Worm (Caenorhabditis elegans) whole organism, L2 larva: ENCODE measurements around the gene scl-8.

Source experiments
- Y55F3AM.14 ChIP-seq: fragments of 200-800 bp; sonication (Bioruptor generic); optimal IDR thresholded peaks from 2 replicates; lab custom pipeline; 2018; ENCODE audit warnings: mild to moderate bottlenecking, missing genetic modification characterization, missing compliant biosample characterization
- ceh-16 ChIP-seq: fragments of 150-350 bp; optimal IDR thresholded peaks from 2 replicates; lab custom pipeline; 2014; ENCODE audit warnings: missing biosample characterization, missing genetic modification characterization
- elt-1 ChIP-seq: fragments of 150-350 bp; optimal IDR thresholded peaks from 2 replicates; lab custom pipeline; 2014; ENCODE audit warnings: missing biosample characterization, missing genetic modification characterization
- elt-3 ChIP-seq: sonication (generic microtip); optimal IDR thresholded peaks from 2 replicates; lab custom pipeline; 2017; ENCODE audit warnings: missing biosample characterization, missing genetic modification characterization
- lsy-2 ChIP-seq, 2 experiments: fragments of 150-350 bp in 1 of 2; sonication (generic microtip) in 1 of 2; optimal IDR thresholded peaks; 2 replicates each; lab custom pipeline; 2014 to 2017; ENCODE audit warnings: missing biosample characterization in 2 of 2, missing genetic modification characterization in 2 of 2
- mdl-1 ChIP-seq, 2 experiments: fragments of 150-350 bp in 1 of 2; sonication (generic microtip) in 1 of 2; optimal IDR thresholded peaks; 2 replicates each; lab custom pipeline; 2017; ENCODE audit warnings: missing biosample characterization in 2 of 2, missing genetic modification characterization in 2 of 2
- nhr-237 ChIP-seq: fragments of 150-350 bp; optimal IDR thresholded peaks from 2 replicates; lab custom pipeline; 2014; ENCODE audit warnings: missing biosample characterization, missing genetic modification characterization
- snpc-4 ChIP-seq: fragments of 150-350 bp; optimal IDR thresholded peaks from 2 replicates; lab custom pipeline; 2014; ENCODE audit warnings: missing biosample characterization, missing genetic modification characterization
- unc-39 ChIP-seq: fragments of 150-350 bp; optimal IDR thresholded peaks from 2 replicates; lab custom pipeline; 2014; ENCODE audit warnings: missing biosample characterization, missing genetic modification characterization
- unc-62 ChIP-seq: fragments of 150-350 bp; optimal IDR thresholded peaks from 2 replicates; lab custom pipeline; 2014; ENCODE audit warnings: missing biosample characterization, missing genetic modification reagents, missing genetic modification characterization
- ztf-11 ChIP-seq: sonication (generic microtip); optimal IDR thresholded peaks from 2 replicates; lab custom pipeline; 2017; ENCODE audit warnings: missing biosample characterization, missing genetic modification characterization

DNA sequence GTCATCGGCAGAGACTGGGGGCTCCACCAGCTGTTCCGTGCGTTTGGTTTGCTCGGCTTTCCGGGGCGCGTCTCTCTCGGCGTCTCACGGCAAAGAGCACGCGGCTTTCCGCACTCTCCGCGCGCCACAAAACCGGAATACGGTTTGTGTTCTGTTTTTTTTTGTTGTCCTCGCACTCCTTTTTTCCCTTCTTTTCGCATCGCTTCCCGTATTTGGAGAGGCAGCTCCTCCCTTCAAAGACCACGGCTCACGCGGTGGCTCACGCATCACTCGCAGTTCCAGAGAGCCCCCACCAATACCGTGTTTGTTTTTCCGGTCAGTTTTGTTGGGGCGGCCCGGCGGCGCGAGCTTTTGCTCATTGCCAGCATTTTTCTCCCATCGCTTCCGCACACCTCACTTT is 48.7 kb upstream of the scl-8 start:
- TF ChIP-seq unc-39 (tag; lab: Kevin White, UChicago) (no peak), elt-3 (no peak), unc-62 (no peak), elt-1 (tag; lab: Kevin White, UChicago) (no peak), nhr-237 (no peak), snpc-4 (tag; lab: Kevin White, UChicago) (no peak), lsy-2 (tag; optimal IDR thresholded peaks at IDR 0.05; lab: Kevin White, UChicago) (no peak), mdl-1 (tag; optimal IDR thresholded peaks at IDR 0.05; lab: Kevin White, UChicago) (no peak), ztf-11 (no peak), Y55F3AM.14 (GFP tag; lab: Kevin White, UChicago) (no peak), ceh-16 (tag; lab: Kevin White, UChicago) (no peak)
